Fruit fly (Drosophila melanogaster) whole organism, embryonic: ENCODE results near the gene Jon25Bi.

Experiments
- CG10267 ChIP-seq: fragments of 200-800 bp; sonication (Bioruptor generic); optimal IDR thresholded peaks from 2 replicates; lab custom pipeline; 2018; ENCODE audit warnings: missing biosample characterization, mild to moderate bottlenecking, missing genetic modification characterization, moderate library complexity
- CG10366 ChIP-seq: fragments of 200-800 bp; sonication (Bioruptor generic); IDR thresholded peaks from 2 replicates; pipeline ENCODE4 v1.3.6; 2022; ENCODE audit warnings: missing biosample characterization, missing genetic modification characterization
- CG10565 ChIP-seq: fragments of 200-800 bp; sonication (Bioruptor generic); optimal IDR thresholded peaks from 3 replicates; lab custom pipeline; 2016; ENCODE audit warnings: missing biosample characterization, mild to moderate bottlenecking, missing genetic modification characterization
- CG11247 ChIP-seq: fragments of 200-800 bp; sonication (Bioruptor generic); IDR thresholded peaks from 2 replicates; pipeline ENCODE4 v1.3.6; 2022; ENCODE audit warnings: missing biosample characterization, missing genetic modification characterization
- CG13287 ChIP-seq: fragments of 200-800 bp; sonication (Bioruptor generic); IDR thresholded peaks from 2 replicates; pipeline ENCODE4 v1.3.6; 2022; ENCODE audit warnings: missing biosample characterization, missing genetic modification characterization; ENCODE audit not compliant: partially characterized antibody
- CG13296 ChIP-seq: fragments of 200-800 bp; sonication (Bioruptor generic); optimal IDR thresholded peaks from 3 replicates; lab custom pipeline; 2018; ENCODE audit warnings: missing biosample characterization, mild to moderate bottlenecking, missing genetic modification characterization
- CG14860 ChIP-seq: fragments of 200-800 bp; sonication (Bioruptor generic); IDR thresholded peaks from 3 replicates; pipeline ENCODE4 v1.3.6; 2022; ENCODE audit warnings: missing biosample characterization, missing genetic modification characterization; ENCODE audit not compliant: partially characterized antibody
- CG17912 ChIP-seq: fragments of 200-800 bp; sonication (Bioruptor generic); optimal IDR thresholded peaks from 2 replicates; lab custom pipeline; 2018; ENCODE audit warnings: missing biosample characterization, mild to moderate bottlenecking, missing genetic modification characterization
- CG18011 ChIP-seq: fragments of 200-800 bp; sonication (Bioruptor generic); optimal IDR thresholded peaks from 2 replicates; lab custom pipeline; 2017; ENCODE audit warnings: missing biosample characterization, missing genetic modification characterization, mild to moderate bottlenecking, moderate library complexity, missing genotype
- CG18262 ChIP-seq: fragments of 200-800 bp; optimal IDR thresholded peaks from 3 replicates; lab custom pipeline; 2019; ENCODE audit warnings: missing biosample characterization, mild to moderate bottlenecking, missing genetic modification characterization, moderate library complexity
- CG2712 ChIP-seq: fragments of 200-800 bp; optimal IDR thresholded peaks from 3 replicates; lab custom pipeline; 2019; ENCODE audit warnings: missing biosample characterization, mild to moderate bottlenecking, missing genetic modification characterization, moderate library complexity
- CG30020 ChIP-seq: fragments of 200-800 bp; optimal IDR thresholded peaks from 2 replicates; lab custom pipeline; 2019; ENCODE audit warnings: missing biosample characterization, mild to moderate bottlenecking, missing genetic modification characterization, moderate library complexity
- CG3407 ChIP-seq: fragments of 200-800 bp; sonication (Bioruptor generic); optimal IDR thresholded peaks from 2 replicates; lab custom pipeline; 2018; ENCODE audit warnings: missing biosample characterization, mild to moderate bottlenecking, missing genetic modification characterization
- CG5953 ChIP-seq: fragments of 200-800 bp; sonication (Bioruptor generic); IDR thresholded peaks from 2 replicates; pipeline ENCODE4 v1.3.6; 2022; ENCODE audit warnings: missing biosample characterization, missing genetic modification characterization
- CG6791 ChIP-seq: fragments of 200-800 bp; sonication (Bioruptor generic); IDR thresholded peaks from 3 replicates; pipeline ENCODE4 v1.3.6; 2022; ENCODE audit warnings: missing biosample characterization, missing genetic modification characterization; ENCODE audit not compliant: partially characterized antibody
- CG6854 ChIP-seq: fragments of 200-800 bp; sonication (Bioruptor generic); optimal IDR thresholded peaks from 3 replicates; lab custom pipeline; 2017; ENCODE audit warnings: missing biosample characterization, mild to moderate bottlenecking, missing genetic modification characterization
- CG8924 ChIP-seq: fragments of 200-800 bp; optimal IDR thresholded peaks from 3 replicates; lab custom pipeline; 2019; ENCODE audit warnings: missing biosample characterization, mild to moderate bottlenecking, missing genetic modification characterization, moderate library complexity
- CG9797 ChIP-seq: fragments of 200-800 bp; sonication (Bioruptor generic); optimal IDR thresholded peaks from 3 replicates; lab custom pipeline; 2018; ENCODE audit warnings: missing biosample characterization, mild to moderate bottlenecking, missing genetic modification characterization
- CHES-1-like ChIP-seq: fragments of 200-800 bp; sonication (Bioruptor generic); optimal IDR thresholded peaks from 2 replicates; lab custom pipeline; 2016; ENCODE audit warnings: missing biosample characterization, missing genetic modification characterization
- Ets65A ChIP-seq: fragments of 200-800 bp; sonication (Bioruptor generic); peaks from one replicate; lab custom pipeline; 2016; ENCODE audit warnings: missing biosample characterization, missing genetic modification characterization
- H2.0 ChIP-seq: fragments of 200-800 bp; sonication (Bioruptor generic); IDR thresholded peaks from 2 replicates; pipeline ENCODE4 v1.3.6; 2022; ENCODE audit warnings: missing biosample characterization, missing genetic modification characterization
- Hey ChIP-seq: fragments of 200-800 bp; sonication (Bioruptor generic); optimal IDR thresholded peaks from 3 replicates; lab custom pipeline; 2018; ENCODE audit warnings: missing biosample characterization, mild to moderate bottlenecking, missing genetic modification characterization
- Lpt ChIP-seq: fragments of >200 bp; optimal IDR thresholded peaks from 2 replicates; lab custom pipeline; 2018; ENCODE audit warnings: missing biosample characterization, missing genetic modification characterization
- MTF-1 ChIP-seq: fragments of 200-800 bp; sonication (Bioruptor generic); optimal IDR thresholded peaks from 2 replicates; lab custom pipeline; 2018; ENCODE audit warnings: missing biosample characterization, mild to moderate bottlenecking, missing genetic modification characterization, borderline replicate concordance
- Myb ChIP-seq: fragments of 200-800 bp; sonication (Bioruptor generic); optimal IDR thresholded peaks from 2 replicates; lab custom pipeline; 2016; ENCODE audit warnings: missing biosample characterization, missing genetic modification characterization
- NfI ChIP-seq: fragments of 200-800 bp; sonication (Bioruptor generic); optimal IDR thresholded peaks from 3 replicates; lab custom pipeline; 2018; ENCODE audit warnings: missing biosample characterization, mild to moderate bottlenecking, missing genetic modification characterization, moderate library complexity
- PHDP ChIP-seq: fragments of 200-800 bp; sonication (Bioruptor generic); optimal IDR thresholded peaks from 3 replicates; lab custom pipeline; 2018; ENCODE audit warnings: missing biosample characterization, mild to moderate bottlenecking, missing genetic modification characterization, moderate library complexity
- Ptx1 ChIP-seq: fragments of 200-800 bp; sonication (Bioruptor generic); IDR thresholded peaks from 2 replicates; pipeline ENCODE4 v1.3.6; 2022; ENCODE audit warnings: missing biosample characterization, missing genetic modification characterization
- Ravus ChIP-seq: fragments of 200-800 bp; sonication (Bioruptor generic); IDR thresholded peaks from 2 replicates; pipeline ENCODE4 v1.3.6; 2022; ENCODE audit warnings: missing biosample characterization, missing genetic modification characterization
- Tbp ChIP-seq: fragments of >200 bp; optimal IDR thresholded peaks from 2 replicates; lab custom pipeline; 2018; ENCODE audit warnings: missing biosample characterization, missing genetic modification characterization
- bowl ChIP-seq: fragments of 200-800 bp; sonication (Bioruptor generic); IDR thresholded peaks from 2 replicates; pipeline ENCODE4 v1.3.6; 2022; ENCODE audit warnings: missing biosample characterization, missing genetic modification characterization
- br ChIP-seq: fragments of >200 bp; optimal IDR thresholded peaks from 2 replicates; lab custom pipeline; 2017
- chn ChIP-seq: fragments of 200-800 bp; sonication (Bioruptor generic); optimal IDR thresholded peaks from 2 replicates; lab custom pipeline; 2016; ENCODE audit warnings: missing biosample characterization, missing genetic modification characterization
- fd64A ChIP-seq: fragments of 200-800 bp; sonication (Bioruptor generic); optimal IDR thresholded peaks from 3 replicates; lab custom pipeline; 2018; ENCODE audit warnings: missing biosample characterization, mild to moderate bottlenecking, missing genetic modification characterization
- gem ChIP-seq: fragments of 200-800 bp; sonication (Bioruptor generic); optimal IDR thresholded peaks from 2 replicates; lab custom pipeline; 2019; ENCODE audit warnings: missing biosample characterization, mild to moderate bottlenecking, missing genetic modification characterization, moderate library complexity
- gsb ChIP-seq: fragments of 200-800 bp; sonication (Bioruptor generic); IDR thresholded peaks from 2 replicates; pipeline ENCODE4 v1.3.6; 2022; ENCODE audit warnings: missing biosample characterization, missing genetic modification characterization
- h ChIP-seq: fragments of >200 bp; optimal IDR thresholded peaks from 2 replicates; lab custom pipeline; 2017
- hth ChIP-seq: fragments of >200 bp; optimal IDR thresholded peaks from 2 replicates; lab custom pipeline; 2017; ENCODE audit warnings: inconsistent platforms
- lab ChIP-seq: fragments of 200-800 bp; sonication (Bioruptor generic); optimal IDR thresholded peaks from 3 replicates; lab custom pipeline; 2017; ENCODE audit warnings: missing biosample characterization, missing genetic modification characterization, mild to moderate bottlenecking, moderate library complexity, missing genetic modification reagents
- luna ChIP-seq: fragments of 200-800 bp; sonication (Bioruptor generic); optimal IDR thresholded peaks from 2 replicates; lab custom pipeline; 2016; ENCODE audit warnings: missing biosample characterization, missing genetic modification characterization
- pita ChIP-seq: fragments of 200-800 bp; sonication (Bioruptor generic); optimal IDR thresholded peaks from 2 replicates; lab custom pipeline; 2017; ENCODE audit warnings: missing biosample characterization, mild to moderate bottlenecking, missing genetic modification characterization
- prd ChIP-seq, 3 experiments: fragments of >200 bp in 2 of 3; fragments of 200-800 bp in 1 of 3; sonication (Bioruptor generic) in 1 of 3; optimal IDR thresholded peaks in 2 of 3; IDR thresholded peaks in 1 of 3; 2 replicates in 2 of 3; 3 replicates in 1 of 3; pipeline versions ENCODE4 v1.3.6 to Lab custom; 2017 to 2022; ENCODE audit warnings: missing biosample characterization in 1 of 3, missing genetic modification characterization in 1 of 3
- pum ChIP-seq: fragments of 200-800 bp; sonication (Bioruptor generic); optimal IDR thresholded peaks from 2 replicates; lab custom pipeline; 2016; ENCODE audit warnings: missing biosample characterization, missing genetic modification characterization
- sim ChIP-seq: fragments of 200-800 bp; sonication (Bioruptor generic); IDR thresholded peaks from 2 replicates; pipeline ENCODE4 v1.3.6; 2022; ENCODE audit warnings: missing biosample characterization, missing genetic modification characterization
- sna ChIP-seq: fragments of 200-800 bp; sonication (Bioruptor generic); IDR thresholded peaks from 2 replicates; pipeline ENCODE4 v1.3.6; 2022; ENCODE audit warnings: missing biosample characterization, missing genetic modification characterization; ENCODE audit not compliant: partially characterized antibody
- ssp ChIP-seq: fragments of 200-800 bp; sonication (Bioruptor generic); IDR thresholded peaks from 2 replicates; pipeline ENCODE4 v1.3.6; 2022; ENCODE audit warnings: missing biosample characterization, missing genetic modification characterization
- tap ChIP-seq: fragments of 200-800 bp; optimal IDR thresholded peaks from 3 replicates; lab custom pipeline; 2019; ENCODE audit warnings: missing biosample characterization, mild to moderate bottlenecking, missing genetic modification characterization, moderate library complexity
- tx ChIP-seq: fragments of 200-800 bp; sonication (Bioruptor generic); optimal IDR thresholded peaks from 2 replicates; lab custom pipeline; 2016; ENCODE audit warnings: missing biosample characterization, missing genetic modification characterization
- zfh1 ChIP-seq: fragments of 200-800 bp; sonication (Bioruptor generic); IDR thresholded peaks from 3 replicates; pipeline ENCODE4 v1.3.6; 2022; ENCODE audit warnings: missing biosample characterization, missing genetic modification characterization

The Jon25Bi gene

DNA sequence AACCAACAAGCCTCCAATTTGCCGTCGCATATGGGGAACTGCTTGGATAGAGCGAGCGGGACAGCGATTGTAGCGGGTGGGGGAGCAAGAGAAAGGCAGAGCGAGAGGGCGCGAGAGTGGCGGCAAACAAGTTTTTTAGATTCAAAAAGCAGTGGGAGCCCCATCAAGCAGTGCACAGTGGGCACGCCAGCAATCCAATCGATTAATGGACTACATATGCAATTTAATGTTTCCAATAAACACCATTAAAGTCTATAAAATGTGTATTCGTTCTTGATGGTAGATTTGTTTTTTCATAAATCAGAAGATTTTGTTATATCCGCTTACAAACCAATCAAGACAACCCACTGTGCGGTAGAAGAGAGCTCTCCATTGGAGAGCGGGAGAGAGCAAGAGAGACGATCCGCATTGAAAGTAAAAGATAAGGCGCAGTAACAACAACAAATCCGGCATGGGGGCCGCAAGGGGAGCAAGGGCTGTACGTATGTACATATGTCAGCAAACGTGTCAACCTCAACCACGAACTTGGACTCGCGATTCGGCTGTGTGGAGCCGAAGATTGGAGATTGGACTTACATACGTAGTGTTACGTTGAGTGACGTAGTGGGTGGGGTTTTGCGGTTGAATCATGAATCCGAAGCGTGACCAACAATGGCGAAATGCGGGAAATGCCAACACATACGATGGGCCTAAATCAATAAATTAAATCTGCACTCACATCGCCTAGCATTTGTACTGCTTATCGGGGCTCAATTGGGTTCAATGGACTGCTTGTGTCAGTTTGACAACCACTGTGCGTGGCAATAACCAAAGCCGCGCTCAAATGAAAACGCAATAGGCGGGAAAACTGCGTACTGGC, 42.7 kb upstream of the Jon25Bi start (continued):
- TF ChIP-seq NfI (GFP tag; lab: Kevin White, UChicago) (peak; percentile 99), CG11247 (GFP tag; lab: Robert Waterston, UW) (peak; percentile 99), sim (GFP tag; lab: Robert Waterston, UW) (peak; percentile 97), tx (GFP tag; lab: Kevin White, UChicago) (peak; percentile 99), Lpt (no peak), pita (GFP tag; lab: Kevin White, UChicago) (no peak), pum (GFP tag; lab: Kevin White, UChicago) (peak; percentile 99), chn (GFP tag; lab: Kevin White, UChicago) (peak; percentile 99), CG10366 (peak; percentile 99), h (no peak), CG9797 (GFP tag; lab: Kevin White, UChicago) (peak; percentile 67), PHDP (peak; percentile 99), Hey (peak; percentile 87), H2.0 (GFP tag; lab: Robert Waterston, UW) (peak; percentile 99), CG5953 (GFP tag; lab: Robert Waterston, UW) (peak; percentile 99), lab (GFP tag; lab: Kevin White, UChicago) (peak; percentile 99), CG18011 (GFP tag; lab: Kevin White, UChicago) (peak; percentile 91), CG13296 (GFP tag; lab: Kevin White, UChicago) (peak; percentile 96), CG14860 (GFP tag; lab: Robert Waterston, UW) (peak; percentile 65), CG18262 (tag; lab: Kevin White, UChicago) (peak; percentile 99), CG3407 (GFP tag; lab: Kevin White, UChicago) (peak; percentile 98), Ravus (GFP tag; lab: Robert Waterston, UW) (peak; percentile 98), CG30020 (tag; lab: Kevin White, UChicago) (peak; percentile 88), Ets65A (GFP tag; lab: Kevin White, UChicago) (peak; percentile 100), luna (GFP tag; lab: Kevin White, UChicago) (peak; percentile 98), CG10565 (GFP tag; lab: Kevin White, UChicago) (peak; percentile 97), zfh1 (GFP tag; lab: Robert Waterston, UW) (peak; percentile 100), CG17912 (GFP tag; lab: Kevin White, UChicago) (peak; percentile 96), Myb (GFP tag; lab: Kevin White, UChicago) (peak; percentile 94), gsb (GFP tag; lab: Robert Waterston, UW) (peak; percentile 98), CHES-1-like (GFP tag; lab: Kevin White, UChicago) (peak; percentile 99), Tbp (GFP tag; lab: Kevin White, UChicago) (no peak), ssp (GFP tag; lab: Robert Waterston, UW) (peak; percentile 95), CG2712 (peak; percentile 99), bowl (GFP tag; lab: Robert Waterston, UW) (peak; percentile 98), prd (optimal IDR thresholded peaks at IDR 0.05; lab: Kevin White, UChicago) (no peak), prd (GFP tag; IDR thresholded peaks at IDR 0.05; lab: Robert Waterston, UW) (peak; percentile 99), CG10267 (tag; lab: Kevin White, UChicago) (peak; percentile 96), CG13287 (peak; percentile 69), CG6791 (GFP tag; lab: Robert Waterston, UW) (peak; percentile 60; the same call in 1 of the 3 replicates), MTF-1 (peak; percentile 98), tap (tag; lab: Kevin White, UChicago) (peak; percentile 98), sna (GFP tag; lab: Robert Waterston, UW) (peak; percentile 52; the same call in 1 of the 2 replicates), CG6854 (GFP tag; lab: Kevin White, UChicago) (peak; percentile 96), CG8924 (tag; lab: Kevin White, UChicago) (peak; percentile 99), fd64A (GFP tag; lab: Kevin White, UChicago) (peak; percentile 98), br (no peak), gem (tag; lab: Kevin White, UChicago) (peak; percentile 100), Ptx1 (GFP tag; lab: Robert Waterston, UW) (peak; percentile 99), hth (lab: Kevin White, UChicago) (no peak)
